Worm (Caenorhabditis elegans) whole organism, L2 larva: ENCODE results near the gene srt-59.

Experiments
- C34F6.9 ChIP-seq: fragments of 150-350 bp; optimal IDR thresholded peaks from 2 replicates; lab custom pipeline; 2014; ENCODE audit warnings: missing biosample characterization, missing genetic modification characterization
- F13H6.1 ChIP-seq: sonication (generic microtip); optimal IDR thresholded peaks from 2 replicates; lab custom pipeline; 2016; ENCODE audit warnings: missing genetic modification characterization, missing compliant biosample characterization
- R02D3.7 ChIP-seq: fragments of 150-350 bp; optimal IDR thresholded peaks from 2 replicates; lab custom pipeline; 2014; ENCODE audit warnings: missing biosample characterization, missing genetic modification characterization
- Y55F3AM.14 ChIP-seq: fragments of 200-800 bp; sonication (Bioruptor generic); optimal IDR thresholded peaks from 2 replicates; lab custom pipeline; 2018; ENCODE audit warnings: mild to moderate bottlenecking, missing genetic modification characterization, missing compliant biosample characterization
- ZK546.5 ChIP-seq: sonication (generic microtip); optimal IDR thresholded peaks from 2 replicates; lab custom pipeline; 2017; ENCODE audit warnings: missing biosample characterization, missing genetic modification characterization
- ama-1 ChIP-seq: fragments of 150-350 bp; optimal IDR thresholded peaks from 2 replicates; lab custom pipeline; 2018; ENCODE audit warnings: inconsistent platforms
- blmp-1 ChIP-seq: sonication (generic microtip); optimal IDR thresholded peaks from 2 replicates; lab custom pipeline; 2017; ENCODE audit warnings: missing genetic modification characterization, mild to moderate bottlenecking, missing compliant biosample characterization, antibody characterized with exemption, moderate library complexity; ENCODE audit not compliant: insufficient read depth
- ceh-16 ChIP-seq: fragments of 150-350 bp; optimal IDR thresholded peaks from 2 replicates; lab custom pipeline; 2014; ENCODE audit warnings: missing biosample characterization, missing genetic modification characterization
- dmd-4 ChIP-seq: sonication (generic microtip); optimal IDR thresholded peaks from 2 replicates; lab custom pipeline; 2017; ENCODE audit warnings: missing biosample characterization, missing genetic modification characterization
- elt-3 ChIP-seq: sonication (generic microtip); optimal IDR thresholded peaks from 2 replicates; lab custom pipeline; 2017; ENCODE audit warnings: missing biosample characterization, missing genetic modification characterization
- fos-1 ChIP-seq: fragments of 150-350 bp; optimal IDR thresholded peaks from 2 replicates; lab custom pipeline; 2014; ENCODE audit warnings: missing biosample characterization, missing genetic modification characterization
- lin-11 ChIP-seq: fragments of 150-350 bp; sonication (generic microtip); optimal IDR thresholded peaks from 2 replicates; lab custom pipeline; 2014; ENCODE audit warnings: missing biosample characterization, missing genetic modification characterization, inconsistent platforms, mixed read lengths
- lin-13 ChIP-seq: fragments of 150-350 bp; optimal IDR thresholded peaks from 2 replicates; lab custom pipeline; 2014; ENCODE audit warnings: missing biosample characterization, missing genetic modification reagents, missing genetic modification characterization
- lin-39 ChIP-seq: fragments of 150-350 bp; optimal IDR thresholded peaks from 2 replicates; lab custom pipeline; 2014; ENCODE audit warnings: missing biosample characterization, missing genetic modification reagents, missing genetic modification characterization
- mbf-1 ChIP-seq: sonication (generic microtip); optimal IDR thresholded peaks from 2 replicates; lab custom pipeline; 2017; ENCODE audit warnings: missing biosample characterization, missing genetic modification characterization
- mdl-1 ChIP-seq, 2 experiments: fragments of 150-350 bp in 1 of 2; sonication (generic microtip) in 1 of 2; optimal IDR thresholded peaks; 2 replicates each; lab custom pipeline; 2017; ENCODE audit warnings: missing biosample characterization in 2 of 2, missing genetic modification characterization in 2 of 2
- nhr-10 ChIP-seq: sonication (generic microtip); optimal IDR thresholded peaks from 2 replicates; lab custom pipeline; 2017; ENCODE audit warnings: missing biosample characterization, missing genetic modification characterization
- nhr-129 ChIP-seq: fragments of 150-350 bp; optimal IDR thresholded peaks from 2 replicates; lab custom pipeline; 2014; ENCODE audit warnings: missing biosample characterization, missing genetic modification characterization
- nhr-237 ChIP-seq: fragments of 150-350 bp; optimal IDR thresholded peaks from 2 replicates; lab custom pipeline; 2014; ENCODE audit warnings: missing biosample characterization, missing genetic modification characterization
- nhr-25 ChIP-seq: fragments of 150-350 bp; sonication (generic microtip); optimal IDR thresholded peaks from 3 replicates; lab custom pipeline; 2014; ENCODE audit warnings: missing biosample characterization, missing genetic modification characterization
- nhr-6 ChIP-seq: fragments of 150-350 bp; optimal IDR thresholded peaks from 2 replicates; lab custom pipeline; 2014; ENCODE audit warnings: missing biosample characterization, missing genetic modification characterization
- nhr-77 ChIP-seq: fragments of 150-350 bp; optimal IDR thresholded peaks from 2 replicates; lab custom pipeline; 2014; ENCODE audit warnings: missing biosample characterization, missing genetic modification characterization
- peb-1 ChIP-seq: fragments of 150-350 bp; optimal IDR thresholded peaks from 2 replicates; lab custom pipeline; 2014; ENCODE audit warnings: missing biosample characterization, missing genetic modification characterization
- sem-4 ChIP-seq: fragments of 150-350 bp; optimal IDR thresholded peaks from 2 replicates; lab custom pipeline; 2014; ENCODE audit warnings: missing biosample characterization, missing genetic modification reagents, missing genetic modification characterization
- skn-1 ChIP-seq: sonication (generic microtip); optimal IDR thresholded peaks from 2 replicates; lab custom pipeline; 2017; ENCODE audit warnings: missing biosample characterization, missing genetic modification characterization
- sma-9 ChIP-seq, 2 experiments: fragments of 150-350 bp in 1 of 2; sonication (generic microtip) in 1 of 2; optimal IDR thresholded peaks; 2 replicates each; lab custom pipeline; 2014 to 2016; ENCODE audit warnings: missing genetic modification characterization in 2 of 2, mild to moderate bottlenecking in 1 of 2, missing biosample characterization in 1 of 2, missing compliant biosample characterization in 1 of 2, missing genetic modification reagents in 1 of 2, moderate library complexity in 1 of 2
- snpc-4 ChIP-seq: fragments of 150-350 bp; optimal IDR thresholded peaks from 2 replicates; lab custom pipeline; 2014; ENCODE audit warnings: missing biosample characterization, missing genetic modification characterization
- unc-39 ChIP-seq: fragments of 150-350 bp; optimal IDR thresholded peaks from 2 replicates; lab custom pipeline; 2014; ENCODE audit warnings: missing biosample characterization, missing genetic modification characterization
- unc-55 ChIP-seq: fragments of 150-350 bp; sonication (generic microtip); optimal IDR thresholded peaks from 3 replicates; lab custom pipeline; 2014; ENCODE audit warnings: missing biosample characterization, missing genetic modification reagents, missing genetic modification characterization
- zag-1 ChIP-seq: fragments of 150-350 bp; optimal IDR thresholded peaks from 2 replicates; lab custom pipeline; 2014; ENCODE audit warnings: missing biosample characterization, missing genetic modification characterization
- ztf-1 ChIP-seq: fragments of 200-800 bp; sonication (Bioruptor generic); conservative IDR thresholded peaks from 2 replicates; pipeline ENCODE4 v1.3.6; 2022; ENCODE audit warnings: missing genetic modification characterization, missing compliant biosample characterization
- ztf-11 ChIP-seq: sonication (generic microtip); optimal IDR thresholded peaks from 2 replicates; lab custom pipeline; 2017; ENCODE audit warnings: missing biosample characterization, missing genetic modification characterization
- ztf-4 ChIP-seq: fragments of 150-350 bp; optimal IDR thresholded peaks from 2 replicates; lab custom pipeline; 2014; ENCODE audit warnings: missing biosample characterization, missing genetic modification characterization

srt-59 gene

DNA sequence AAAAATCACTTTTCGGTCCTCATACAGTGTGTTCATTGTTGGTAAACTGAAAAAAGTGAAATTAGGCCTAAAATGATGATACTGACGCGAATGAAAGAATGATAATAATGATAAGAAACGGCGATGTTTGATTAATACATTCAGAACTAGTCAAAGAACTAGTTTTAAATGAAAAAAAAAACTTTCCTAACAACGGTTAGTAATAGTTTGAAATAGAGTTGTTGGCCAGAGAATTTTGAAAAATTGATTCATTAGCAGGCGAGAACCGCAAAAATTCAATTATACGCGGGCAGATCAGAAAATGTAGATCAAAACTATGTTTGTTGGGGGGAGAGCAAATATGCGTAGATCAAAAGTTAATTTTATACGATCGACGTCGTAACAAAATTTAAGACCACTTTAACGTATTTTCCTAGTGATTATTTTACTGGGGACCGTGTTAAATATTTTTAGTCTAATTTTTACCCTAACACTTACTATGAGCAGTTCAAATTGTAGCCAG is 30.6 kb downstream of the srt-59 start, which contains the start of gene F56A11.5:
Gene F56A11.5 (minus strand): TSS at position 51 of the 502 bp plus-strand sequence.
- no peak for TF ChIP-seq mdl-1 (tag; optimal IDR thresholded peaks at IDR 0.05; lab: Kevin White, UChicago)
- TF ChIP-seq dmd-4 (tag; lab: Kevin White, UChicago) = no peak
- TF ChIP-seq, all 48 proteins: peak for 0

ce11 chrIV:564000-564399 is 37.5 kb downstream of the srt-59 start:
- TF ChIP-seq R02D3.7 (tag; lab: Kevin White, UChicago) (no peak), F13H6.1 (no peak), elt-3 (tag; lab: Kevin White, UChicago) (no peak), nhr-237 (no peak), lin-13 (GFP tag; lab: Kevin White, UChicago) (no peak), dmd-4 (tag; lab: Kevin White, UChicago) (no peak), ama-1 (lab: Kevin White, UChicago) (no peak), ZK546.5 (no peak), ztf-11 (tag; lab: Kevin White, UChicago) (no peak), mbf-1 (tag; lab: Kevin White, UChicago) (no peak), Y55F3AM.14 (GFP tag; lab: Kevin White, UChicago) (no peak), ztf-4 (no peak), nhr-25 (tag; lab: Kevin White, UChicago) (no peak), C34F6.9 (no peak), mdl-1 (tag; optimal IDR thresholded peaks at IDR 0.05; lab: Kevin White, UChicago) (no peak), sem-4 (tag; lab: Kevin White, UChicago) (no peak), nhr-10 (tag; lab: Kevin White, UChicago) (no peak), unc-39 (tag; lab: Kevin White, UChicago) (no peak), fos-1 (no peak), skn-1 (no peak)

- TF ChIP-seq zag-1 (tag; lab: Kevin White, UChicago) = no peak
- no peak for TF ChIP-seq nhr-10 (tag; lab: Kevin White, UChicago)
- TF ChIP-seq nhr-6 (tag; lab: Kevin White, UChicago) = no peak
- TF ChIP-seq nhr-129 (tag; lab: Kevin White, UChicago) = no peak
- no peak for TF ChIP-seq ZK546.5
- TF ChIP-seq unc-55 = no peak
Observed at ce11 chrIV:563417-563816, 38.1 kb downstream of the srt-59 start.

- TF ChIP-seq R02D3.7 (tag; lab: Kevin White, UChicago) (no peak), snpc-4 (tag; lab: Kevin White, UChicago) (no peak), blmp-1 (no peak), sma-9 (GFP tag; optimal IDR thresholded peaks at IDR 0.05; lab: Kevin White, UChicago) (no peak), sma-9 (tag; optimal IDR thresholded peaks at IDR 0.05; lab: Kevin White, UChicago) (no peak), skn-1 (no peak)
Observed at ce11 chrIV:560780-561179, 40.7 kb downstream of the srt-59 start.

DNA sequence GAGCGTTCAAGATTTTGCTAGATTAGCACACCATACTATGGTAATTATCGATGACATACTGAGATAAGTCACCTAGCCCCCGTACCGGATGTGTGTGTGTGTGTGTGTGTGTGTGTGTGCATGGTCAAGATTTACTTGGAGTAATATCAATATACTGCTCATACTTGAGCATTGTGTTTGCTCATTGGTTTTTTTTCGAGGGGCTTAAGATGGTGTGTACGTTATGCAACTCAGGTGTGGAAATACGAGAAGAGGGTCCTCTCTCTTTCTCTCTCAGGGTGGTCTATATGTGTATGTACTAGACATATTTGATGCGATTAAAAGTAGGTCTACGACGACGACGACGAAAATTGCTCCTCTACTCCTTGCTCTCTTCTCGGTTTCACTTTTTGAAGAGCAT is 41.2 kb downstream of the srt-59 start:
- TF ChIP-seq ztf-1 (GFP tag; lab: Robert Waterston, UW) (no peak), snpc-4 (tag; lab: Kevin White, UChicago) (no peak), unc-55 (no peak), peb-1 (tag; lab: Kevin White, UChicago) (no peak), nhr-6 (tag; lab: Kevin White, UChicago) (no peak), unc-39 (tag; lab: Kevin White, UChicago) (no peak), dmd-4 (tag; lab: Kevin White, UChicago) (no peak), mdl-1 (tag; optimal IDR thresholded peaks at IDR 0.05; lab: Kevin White, UChicago) (no peak), lin-39 (no peak), nhr-129 (tag; lab: Kevin White, UChicago) (no peak), sma-9 (GFP tag; optimal IDR thresholded peaks at IDR 0.05; lab: Kevin White, UChicago) (no peak), sma-9 (tag; optimal IDR thresholded peaks at IDR 0.05; lab: Kevin White, UChicago) (no peak), nhr-77 (tag; lab: Kevin White, UChicago) (no peak), ztf-11 (tag; lab: Kevin White, UChicago) (no peak), fos-1 (no peak), ceh-16 (tag; lab: Kevin White, UChicago) (no peak), mbf-1 (tag; lab: Kevin White, UChicago) (no peak), lin-11 (tag; lab: Kevin White, UChicago) (no peak), nhr-10 (tag; lab: Kevin White, UChicago) (no peak)
- TF ChIP-seq, all 48 proteins: peak for 0
